Worm (Caenorhabditis elegans): ENCODE data around the gene rps-9.

ce11 chrII:11092413-11092812, 33.7 kb downstream of the rps-9 start, which contains the start of gene rpl-42:
- TF ChIP-seq nhr-237 (tag; optimal IDR thresholded peaks at IDR 0.05): no peak
- TF ChIP-seq nhr-28 (tag; optimal IDR thresholded peaks at IDR 0.05): no peak
- no peak for TF ChIP-seq sptf-1 (tag; optimal IDR thresholded peaks at IDR 0.05)
- TF ChIP-seq ztf-11 (tag; optimal IDR thresholded peaks at IDR 0.05): no peak
- TF ChIP-seq nhr-76 (tag; optimal IDR thresholded peaks at IDR 0.05): no peak
